Worm (Caenorhabditis elegans): ENCODE data around the gene K12B6.4.

Gene K12B6.4

ce11 chrV:6268961-6269360 is 12.1 kb downstream of the K12B6.4 start:
- TF ChIP-seq pax-1 (tag; optimal IDR thresholded peaks at IDR 0.05) = no peak
- TF ChIP-seq nfya-1 (tag; optimal IDR thresholded peaks at IDR 0.05) = no peak
- no peak for TF ChIP-seq che-1 (tag; optimal IDR thresholded peaks at IDR 0.05)
- TF ChIP-seq K02D7.2 (tag; optimal IDR thresholded peaks at IDR 0.05) = no peak
- TF ChIP-seq rnt-1 (tag; optimal IDR thresholded peaks at IDR 0.05) = no peak
- TF ChIP-seq K09A11.1 (tag; optimal IDR thresholded peaks at IDR 0.05; ENCODE audit: insufficient read depth) = no peak
- TF ChIP-seq ceh-14 (tag; optimal IDR thresholded peaks at IDR 0.05) = no peak
- no peak for TF ChIP-seq npax-4 (tag; optimal IDR thresholded peaks at IDR 0.05)
- no peak for TF ChIP-seq ceh-48 (tag; optimal IDR thresholded peaks at IDR 0.05)
- TF ChIP-seq lim-6 (tag; optimal IDR thresholded peaks at IDR 0.05) = no peak
- no peak for TF ChIP-seq ceh-2 (tag; optimal IDR thresholded peaks at IDR 0.05)
- no peak for TF ChIP-seq madf-2 (tag; optimal IDR thresholded peaks at IDR 0.05)
- TF ChIP-seq nhr-232 (tag; optimal IDR thresholded peaks at IDR 0.05) = no peak
- TF ChIP-seq hlh-30 (tag; optimal IDR thresholded peaks at IDR 0.05; ENCODE audit: insufficient read depth) = no peak
- TF ChIP-seq sdc-2 (tag; optimal IDR thresholded peaks at IDR 0.05) = no peak
- no peak for TF ChIP-seq ttx-3 (tag; optimal IDR thresholded peaks at IDR 0.05)
- TF ChIP-seq pha-2 (tag; optimal IDR thresholded peaks at IDR 0.05) = no peak
- no peak for TF ChIP-seq ets-4 (tag; optimal IDR thresholded peaks at IDR 0.05)
- no peak for TF ChIP-seq hlh-8 (tag; optimal IDR thresholded peaks at IDR 0.05)

- TF ChIP-seq unc-42 (tag; optimal IDR thresholded peaks at IDR 0.05) (peak; percentile 62), ceh-14 (tag; optimal IDR thresholded peaks at IDR 0.05) (no peak)
These were observed 12.5 kb downstream of the K12B6.4 start for ce11 chrV:6268526-6268925.

- TF ChIP-seq mec-3 (tag; optimal IDR thresholded peaks at IDR 0.05; ENCODE audit: borderline replicate concordance) = no peak
- no peak for TF ChIP-seq ceh-24 (tag; optimal IDR thresholded peaks at IDR 0.05)
- TF ChIP-seq ceh-22 (tag; optimal IDR thresholded peaks at IDR 0.05) = no peak
- no peak for TF ChIP-seq sox-2 (GFP tag; IDR thresholded peaks at IDR 0.05)
- no peak for TF ChIP-seq unc-55 (GFP tag; optimal IDR thresholded peaks at IDR 0.05)
- TF ChIP-seq ceh-48 (tag; optimal IDR thresholded peaks at IDR 0.05) = no peak
- no peak for TF ChIP-seq Y22D7AL.16 (tag; optimal IDR thresholded peaks at IDR 0.05)
- TF ChIP-seq C08G9.2 (tag; optimal IDR thresholded peaks at IDR 0.05) = no peak
- TF ChIP-seq nhr-11 (tag; optimal IDR thresholded peaks at IDR 0.05) = no peak
- no peak for TF ChIP-seq nfya-1 (tag; optimal IDR thresholded peaks at IDR 0.05)
- no peak for TF ChIP-seq gmeb-2 (tag; optimal IDR thresholded peaks at IDR 0.05)
- no peak for TF ChIP-seq ceh-2 (tag; optimal IDR thresholded peaks at IDR 0.05)
- no peak for TF ChIP-seq pax-1 (tag; optimal IDR thresholded peaks at IDR 0.05)
- TF ChIP-seq hlh-6 (tag; optimal IDR thresholded peaks at IDR 0.05) = no peak
These were observed 13.1 kb downstream of the K12B6.4 start for ce11 chrV:6267978-6268377.

- TF ChIP-seq odd-2 (tag; optimal IDR thresholded peaks at IDR 0.05) = no peak
- TF ChIP-seq ceh-48 (tag; optimal IDR thresholded peaks at IDR 0.05) = peak; percentile 76
- peak; percentile 80 for TF ChIP-seq sdc-2 (tag; optimal IDR thresholded peaks at IDR 0.05)
- TF ChIP-seq elt-2 (tag; optimal IDR thresholded peaks at IDR 0.05) = peak; percentile 76
- peak; percentile 96 for TF ChIP-seq madf-2 (tag; optimal IDR thresholded peaks at IDR 0.05)
- TF ChIP-seq nhr-11 (tag; optimal IDR thresholded peaks at IDR 0.05) = no peak
- peak; percentile 67 for TF ChIP-seq fax-1 (tag; optimal IDR thresholded peaks at IDR 0.05)
- peak; percentile 77 for TF ChIP-seq fkh-10 (GFP tag; optimal IDR thresholded peaks at IDR 0.05)
- peak; percentile 66 for TF ChIP-seq K02D7.2 (tag; optimal IDR thresholded peaks at IDR 0.05)
- peak; percentile 41 for TF ChIP-seq hlh-15 (tag; optimal IDR thresholded peaks at IDR 0.05)
- peak; percentile 54 for TF ChIP-seq ets-4 (tag; optimal IDR thresholded peaks at IDR 0.05)
- TF ChIP-seq dmd-4 (tag; optimal IDR thresholded peaks at IDR 0.05; ENCODE audit: borderline replicate concordance) = peak; percentile 16
- TF ChIP-seq hlh-8 (tag; optimal IDR thresholded peaks at IDR 0.05) = peak; percentile 96
- TF ChIP-seq sox-4 (tag; optimal IDR thresholded peaks at IDR 0.05) = peak; percentile 77
- peak; percentile 96 for TF ChIP-seq nfya-1 (tag; optimal IDR thresholded peaks at IDR 0.05)
- no peak for TF ChIP-seq ceh-9 (tag; optimal IDR thresholded peaks at IDR 0.05)
- peak; percentile 72 for TF ChIP-seq ceh-6 (GFP tag; optimal IDR thresholded peaks at IDR 0.05)
- peak; percentile 38 for TF ChIP-seq pqm-1 (tag; optimal IDR thresholded peaks at IDR 0.05)
- TF ChIP-seq ceh-34 (tag; optimal IDR thresholded peaks at IDR 0.05) = peak; percentile 89
- TF ChIP-seq ceh-19 (GFP tag; optimal IDR thresholded peaks at IDR 0.05) = peak; percentile 76
- peak; percentile 95 for TF ChIP-seq tbx-2 (tag; optimal IDR thresholded peaks at IDR 0.05)
- peak; percentile 70 for TF ChIP-seq syd-9 (tag; optimal IDR thresholded peaks at IDR 0.05)
- TF ChIP-seq lin-11 (tag; optimal IDR thresholded peaks at IDR 0.05) = peak; percentile 34
- TF ChIP-seq zip-5 (tag; optimal IDR thresholded peaks at IDR 0.05) = no peak
- peak; percentile 92 for TF ChIP-seq pat-9 (tag; optimal IDR thresholded peaks at IDR 0.05)
These were observed 13.8 kb downstream of the K12B6.4 start, which contains the start of gene mrck-1 for ce11 chrV:6267237-6267812. mrck-1 (minus strand) TSS chrV:6267287.
